Worm (Caenorhabditis elegans): ENCODE data around the gene gcy-32.

DNA sequence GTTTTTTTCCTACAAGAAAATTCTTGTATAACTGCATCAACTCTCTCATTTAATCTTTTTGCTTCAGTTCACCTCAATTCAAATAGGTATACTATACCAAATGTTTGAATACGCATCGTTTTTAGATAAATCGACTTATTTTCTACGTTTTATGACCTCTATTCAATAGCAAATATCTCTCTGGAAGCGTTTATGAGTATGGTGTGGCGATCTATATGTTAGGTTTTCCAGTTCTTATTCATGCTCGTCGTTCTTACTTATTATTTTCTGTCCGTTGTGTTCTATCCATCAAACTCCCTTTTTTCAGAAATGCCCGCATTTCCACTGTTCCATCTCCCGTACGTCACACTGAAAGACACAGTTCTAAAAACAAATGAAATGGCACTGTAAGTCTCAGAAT, 34.7 kb downstream of the gcy-32 start, which contains the start of gene T22G5.3:
- TF ChIP-seq lim-6 (tag; optimal IDR thresholded peaks at IDR 0.05) (no peak), odd-2 (tag; optimal IDR thresholded peaks at IDR 0.05) (no peak), pag-3 (tag; optimal IDR thresholded peaks at IDR 0.05; ENCODE audit: borderline replicate concordance) (no peak), tbx-7 (tag; optimal IDR thresholded peaks at IDR 0.05) (no peak), tbx-2 (tag; optimal IDR thresholded peaks at IDR 0.05) (no peak), nhr-11 (tag; optimal IDR thresholded peaks at IDR 0.05) (no peak), hlh-8 (tag; optimal IDR thresholded peaks at IDR 0.05) (no peak), nfya-1 (tag; optimal IDR thresholded peaks at IDR 0.05) (no peak), elt-2 (tag; optimal IDR thresholded peaks at IDR 0.05) (no peak), unc-55 (GFP tag; optimal IDR thresholded peaks at IDR 0.05) (no peak), ceh-31 (tag; optimal IDR thresholded peaks at IDR 0.05) (no peak), rnt-1 (tag; optimal IDR thresholded peaks at IDR 0.05) (no peak)
